Worm (Caenorhabditis elegans) whole organism, L2 larva: Measurements from ENCODE around the gene D1005.5.

Experiments used
- lin-39 ChIP-seq: fragments of 150-350 bp; optimal IDR thresholded peaks from 2 replicates; lab custom pipeline; 2014; ENCODE audit warnings: missing biosample characterization, missing genetic modification reagents, missing genetic modification characterization
- mab-5 ChIP-seq: fragments of 150-350 bp; optimal IDR thresholded peaks from 2 replicates; lab custom pipeline; 2014; ENCODE audit warnings: missing biosample characterization, missing genetic modification characterization
- unc-39 ChIP-seq: fragments of 150-350 bp; optimal IDR thresholded peaks from 2 replicates; lab custom pipeline; 2014; ENCODE audit warnings: missing biosample characterization, missing genetic modification characterization
- unc-62 ChIP-seq: fragments of 150-350 bp; optimal IDR thresholded peaks from 2 replicates; lab custom pipeline; 2014; ENCODE audit warnings: missing biosample characterization, missing genetic modification reagents, missing genetic modification characterization

DNA sequence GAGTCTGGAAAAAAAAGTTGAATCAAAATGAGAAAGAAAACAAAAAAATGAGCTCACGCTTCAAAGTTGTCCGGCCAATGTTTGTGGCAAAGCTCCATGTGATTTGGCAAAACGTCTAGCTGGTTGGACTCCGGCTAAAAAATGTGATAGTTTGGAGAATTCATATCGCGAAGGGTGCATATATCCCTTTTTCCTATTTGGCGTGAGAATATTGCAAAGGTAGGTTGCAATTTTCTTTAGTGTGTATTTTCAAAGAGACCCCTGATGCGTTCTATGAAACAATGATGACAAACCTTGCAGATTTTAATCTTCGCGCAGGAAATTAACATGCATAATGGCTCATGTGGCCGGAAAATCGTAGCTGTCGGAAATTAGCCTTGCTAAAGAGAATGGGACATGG, 19.4 kb upstream of the D1005.5 start:
- TF ChIP-seq unc-62 = no peak
- no peak for TF ChIP-seq unc-39 (tag; lab: Kevin White, UChicago)
- no peak for TF ChIP-seq lin-39 (tag; lab: Kevin White, UChicago)
- TF ChIP-seq mab-5 = no peak
